Worm (Caenorhabditis elegans) whole organism, L1 larva: ENCODE results near the gene B0034.2.

Source experiments
- C16A3.4 ChIP-seq: fragments of 150-350 bp; optimal IDR thresholded peaks from 2 replicates; lab custom pipeline; 2014; ENCODE audit warnings: missing biosample characterization, missing genetic modification characterization
- C34B4.2 ChIP-seq: sonication (generic microtip); optimal IDR thresholded peaks from 2 replicates; lab custom pipeline; 2017; ENCODE audit warnings: mild to moderate bottlenecking, missing genetic modification characterization, missing compliant biosample characterization
- F16B12.6 ChIP-seq: fragments of 150-350 bp; optimal IDR thresholded peaks from 2 replicates; lab custom pipeline; 2014; ENCODE audit warnings: missing biosample characterization, missing genetic modification characterization
- alr-1 ChIP-seq: fragments of 200-800 bp; sonication (Bioruptor generic); optimal IDR thresholded peaks from 2 replicates; lab custom pipeline; 2018; ENCODE audit warnings: borderline replicate concordance, mild to moderate bottlenecking, missing genetic modification characterization, missing compliant biosample characterization
- blmp-1 ChIP-seq: fragments of 150-350 bp; optimal IDR thresholded peaks from 2 replicates; lab custom pipeline; 2014; ENCODE audit warnings: missing biosample characterization, missing genetic modification characterization
- ceh-82 ChIP-seq, 3 experiments: fragments of 150-350 bp in 1 of 3; sonication (generic microtip) in 2 of 3; optimal IDR thresholded peaks; 2 replicates each; lab custom pipeline; 2014 to 2017; ENCODE audit warnings: missing biosample characterization in 3 of 3, missing genetic modification characterization in 3 of 3
- dpl-1 ChIP-seq, 3 experiments: fragments of 150-350 bp in 2 of 3; sonication (generic microtip) in 1 of 3; optimal IDR thresholded peaks; 2 replicates each; lab custom pipeline; 2014 to 2017; ENCODE audit warnings: missing biosample characterization in 3 of 3, missing genetic modification characterization in 3 of 3, missing genetic modification reagents in 3 of 3
- efl-1 ChIP-seq, 4 experiments: fragments of 150-350 bp; optimal IDR thresholded peaks in 3 of 4; peaks in 1 of 4; 1 replicate in 1 of 4; 2 replicates in 3 of 4; lab custom pipeline; 2014; ENCODE audit warnings: missing biosample characterization in 2 of 4, missing genetic modification characterization in 2 of 4, missing genetic modification reagents in 2 of 4
- egl-13 ChIP-seq: sonication (generic microtip); optimal IDR thresholded peaks from 2 replicates; lab custom pipeline; 2016; ENCODE audit warnings: missing genotype, missing genetic modification reagents, missing genetic modification characterization, missing compliant biosample characterization
- ets-5 ChIP-seq: fragments of 200-800 bp; sonication (Bioruptor generic); IDR thresholded peaks from 2 replicates; pipeline ENCODE4 v1.3.6; 2022; ENCODE audit warnings: missing genetic modification characterization, missing compliant biosample characterization
- fkh-10 ChIP-seq: sonication (generic microtip); optimal IDR thresholded peaks from 2 replicates; lab custom pipeline; 2017; ENCODE audit warnings: missing biosample characterization, missing genetic modification reagents, missing genetic modification characterization
- fos-1 ChIP-seq: fragments of 150-350 bp; optimal IDR thresholded peaks from 2 replicates; lab custom pipeline; 2014; ENCODE audit warnings: missing biosample characterization, missing genetic modification characterization
- grh-1 ChIP-seq: fragments of 200-800 bp; sonication (Bioruptor generic); IDR thresholded peaks from 2 replicates; pipeline ENCODE4 v1.3.6; 2022; ENCODE audit warnings: missing genetic modification reagents, missing genetic modification characterization, missing compliant biosample characterization
- irx-1 ChIP-seq: sonication (generic microtip); optimal IDR thresholded peaks from 2 replicates; lab custom pipeline; 2016; ENCODE audit warnings: missing genetic modification characterization, missing compliant biosample characterization
- isw-1 ChIP-seq: fragments of 200-800 bp; sonication (Bioruptor generic); IDR thresholded peaks from 2 replicates; pipeline ENCODE4 v1.3.6; 2022; ENCODE audit warnings: missing genetic modification characterization, missing compliant biosample characterization
- lin-13 ChIP-seq: fragments of 150-350 bp; optimal IDR thresholded peaks from 2 replicates; lab custom pipeline; 2014; ENCODE audit warnings: missing biosample characterization, missing genetic modification reagents, missing genetic modification characterization
- lin-14 ChIP-seq: fragments of 200-800 bp; sonication (Bioruptor generic); optimal IDR thresholded peaks from 2 replicates; lab custom pipeline; 2018; ENCODE audit warnings: mild to moderate bottlenecking, missing genetic modification characterization, moderate library complexity, missing compliant biosample characterization
- lin-35 ChIP-seq, 2 experiments: fragments of 150-350 bp; optimal IDR thresholded peaks; 2 replicates each; lab custom pipeline; 2014; ENCODE audit warnings: missing biosample characterization in 2 of 2, missing genetic modification characterization in 2 of 2, missing genetic modification reagents in 2 of 2
- lin-39 ChIP-seq: fragments of 150-350 bp; optimal IDR thresholded peaks from 2 replicates; lab custom pipeline; 2014; ENCODE audit warnings: missing biosample characterization, missing genetic modification reagents, missing genetic modification characterization
- lir-3 ChIP-seq: sonication (generic microtip); optimal IDR thresholded peaks from 2 replicates; lab custom pipeline; 2016; ENCODE audit warnings: mild to moderate bottlenecking, missing genetic modification characterization, moderate library complexity, missing compliant biosample characterization; ENCODE audit not compliant: poor library complexity
- lsy-2 ChIP-seq, 2 experiments: fragments of 150-350 bp; optimal IDR thresholded peaks; 2 replicates each; lab custom pipeline; 2014; ENCODE audit warnings: missing biosample characterization in 2 of 2, missing genetic modification characterization in 2 of 2
- mdl-1 ChIP-seq, 2 experiments: fragments of 150-350 bp; optimal IDR thresholded peaks; 2 replicates each; lab custom pipeline; 2014 to 2017; ENCODE audit warnings: missing biosample characterization in 2 of 2, missing genetic modification characterization in 2 of 2, inconsistent platforms in 1 of 2
- mef-2 ChIP-seq: fragments of 150-350 bp; optimal IDR thresholded peaks from 2 replicates; lab custom pipeline; 2014; ENCODE audit warnings: missing biosample characterization, missing genetic modification characterization
- mep-1 ChIP-seq: fragments of 150-350 bp; optimal IDR thresholded peaks from 2 replicates; lab custom pipeline; 2014; ENCODE audit warnings: missing biosample characterization, missing genetic modification characterization
- nhr-20 ChIP-seq: sonication (generic microtip); optimal IDR thresholded peaks from 2 replicates; lab custom pipeline; 2016; ENCODE audit warnings: mild to moderate bottlenecking, missing genetic modification characterization, missing compliant biosample characterization
- nhr-237 ChIP-seq: fragments of 150-350 bp; optimal IDR thresholded peaks from 2 replicates; lab custom pipeline; 2014; ENCODE audit warnings: missing biosample characterization, missing genetic modification characterization
- nhr-47 ChIP-seq: sonication (generic microtip); optimal IDR thresholded peaks from 2 replicates; lab custom pipeline; 2016; ENCODE audit warnings: mild to moderate bottlenecking, missing genetic modification characterization, moderate library complexity, missing compliant biosample characterization
- nhr-71 ChIP-seq: sonication (generic microtip); optimal IDR thresholded peaks from 2 replicates; lab custom pipeline; 2016; ENCODE audit warnings: mild to moderate bottlenecking, missing genetic modification characterization, moderate library complexity, missing compliant biosample characterization
- nhr-76 ChIP-seq: sonication (generic microtip); optimal IDR thresholded peaks from 2 replicates; lab custom pipeline; 2017; ENCODE audit warnings: missing biosample characterization, missing genetic modification characterization
- nhr-77 ChIP-seq: fragments of 150-350 bp; optimal IDR thresholded peaks from 2 replicates; lab custom pipeline; 2014; ENCODE audit warnings: missing biosample characterization, missing genetic modification characterization
- nhr-85 ChIP-seq: sonication (generic microtip); peaks from one replicate; lab custom pipeline; 2016; ENCODE audit warnings: missing genetic modification characterization, inconsistent platforms, missing compliant biosample characterization
- rnt-1 ChIP-seq: sonication (generic microtip); optimal IDR thresholded peaks from 2 replicates; lab custom pipeline; 2016; ENCODE audit warnings: mild to moderate bottlenecking, missing genetic modification characterization, moderate library complexity, missing compliant biosample characterization
- skn-1 ChIP-seq: fragments of 150-350 bp; optimal IDR thresholded peaks from 2 replicates; lab custom pipeline; 2014; ENCODE audit warnings: missing biosample characterization, missing genetic modification characterization
- snu-23 ChIP-seq: sonication (generic microtip); optimal IDR thresholded peaks from 2 replicates; lab custom pipeline; 2016; ENCODE audit warnings: missing genetic modification characterization, missing compliant biosample characterization
- sptf-1 ChIP-seq: fragments of 150-350 bp; optimal IDR thresholded peaks from 2 replicates; lab custom pipeline; 2014; ENCODE audit warnings: missing biosample characterization, missing genetic modification characterization
- swsn-7 ChIP-seq: sonication (generic microtip); optimal IDR thresholded peaks from 2 replicates; lab custom pipeline; 2016; ENCODE audit warnings: missing genetic modification characterization, missing compliant biosample characterization
- tbx-2 ChIP-seq: sonication (generic microtip); optimal IDR thresholded peaks from 2 replicates; lab custom pipeline; 2016; ENCODE audit warnings: missing genetic modification characterization, missing compliant biosample characterization
- tlp-1 ChIP-seq: fragments of 150-350 bp; optimal IDR thresholded peaks from 2 replicates; lab custom pipeline; 2014; ENCODE audit warnings: missing biosample characterization, missing genetic modification characterization
- unc-98 ChIP-seq: fragments of 200-800 bp; sonication (Bioruptor generic); IDR thresholded peaks from 2 replicates; pipeline ENCODE4 v1.3.6; 2022; ENCODE audit warnings: missing genetic modification characterization, missing compliant biosample characterization
- xbp-1 ChIP-seq: sonication (generic microtip); optimal IDR thresholded peaks from 2 replicates; lab custom pipeline; 2016; ENCODE audit warnings: missing genetic modification characterization, missing compliant biosample characterization
- zag-1 ChIP-seq: fragments of 150-350 bp; optimal IDR thresholded peaks from 2 replicates; lab custom pipeline; 2014; ENCODE audit warnings: missing biosample characterization, missing genetic modification characterization

B0034.2 gene

DNA sequence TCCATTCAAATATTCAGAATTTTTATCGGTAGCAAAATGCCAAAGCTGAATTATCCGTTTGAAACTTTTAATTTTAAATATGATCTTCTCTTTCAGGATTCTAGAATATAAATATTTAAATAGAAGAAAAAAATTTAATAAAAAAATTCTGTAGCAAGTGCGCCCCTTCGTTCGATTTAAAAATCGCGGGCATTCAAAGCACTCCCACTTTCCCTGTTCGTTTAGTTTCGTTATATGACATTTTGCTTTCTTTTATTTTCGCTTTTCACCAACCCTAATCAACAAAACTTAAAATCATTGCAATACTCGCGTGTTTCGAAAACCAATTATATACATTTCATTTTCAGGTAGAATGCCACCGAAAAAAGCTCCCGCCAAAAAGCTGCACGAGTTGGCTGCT is 22.5 kb downstream of the B0034.2 start, which contains the start of gene vrk-1:
TSS of gene vrk-1 (plus strand) at position 348 of the 400 bp plus-strand sequence.
- TF ChIP-seq blmp-1 (tag; lab: Kevin White, UChicago) (peak; percentile 86), dpl-1 (GFP tag; optimal IDR thresholded peaks at IDR 0.05; lab: Kevin White, UChicago) (peak in 1 of 3 experiments; percentile 49), fkh-10 (GFP tag; lab: Kevin White, UChicago) (no peak), grh-1 (GFP tag; lab: Robert Waterston, UW) (no peak), lin-13 (no peak), efl-1 (optimal IDR thresholded peaks at IDR 0.05; lab: Kevin White, UChicago) (peak in 1 of 2 experiments; percentile 9), efl-1 (GFP tag; optimal IDR thresholded peaks at IDR 0.05 in 1 of 2; lab: Kevin White, UChicago) (peak; percentile 17 to 91), ets-5 (GFP tag; lab: Robert Waterston, UW) (no peak), lin-35 (GFP tag; optimal IDR thresholded peaks at IDR 0.05; lab: Kevin White, UChicago) (peak in 1 of 2 experiments; percentile 28)

DNA sequence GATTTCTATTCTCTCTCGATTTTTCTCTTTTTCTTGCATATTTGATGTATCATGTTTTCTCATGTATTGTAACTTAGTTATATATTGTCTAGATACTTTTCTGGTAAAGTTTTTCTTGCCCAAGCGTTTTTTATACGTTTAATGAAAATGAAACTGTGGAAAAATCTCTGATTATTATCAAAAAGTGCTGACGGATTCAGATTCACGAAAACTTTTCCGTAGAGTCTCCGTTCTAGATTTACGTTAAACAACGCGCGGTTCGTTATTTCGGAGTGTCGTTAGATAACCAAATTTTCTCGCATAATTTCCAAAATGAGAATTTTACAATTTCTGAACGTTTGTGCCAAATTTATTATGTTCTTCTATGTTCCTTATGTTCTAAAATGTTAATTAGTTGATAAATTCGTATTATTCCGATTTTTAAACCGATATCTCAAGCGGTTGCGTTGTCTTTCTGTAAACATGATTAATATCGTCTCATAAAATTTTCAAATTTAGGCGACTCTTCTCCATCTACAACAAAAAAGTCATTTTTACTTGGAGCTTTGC is 25.9 kb downstream of the B0034.2 start, which contains the start of gene ptp-2:
TSS of gene ptp-2 (plus strand) at position 499 of the 549 bp plus-strand sequence.
- TF ChIP-seq snu-23: peak; percentile 64
- peak; percentile 72 for TF ChIP-seq nhr-85
- TF ChIP-seq nhr-71: peak; percentile 65
- TF ChIP-seq nhr-20 (tag; lab: Kevin White, UChicago): peak; percentile 61
- peak; percentile 57 for TF ChIP-seq lin-14 (GFP tag; lab: Kevin White, UChicago)
- TF ChIP-seq mef-2 (tag; lab: Kevin White, UChicago): no peak
- peak; percentile 16 to 62 (median 41) for TF ChIP-seq dpl-1 (GFP tag; optimal IDR thresholded peaks at IDR 0.05; lab: Kevin White, UChicago)
- TF ChIP-seq egl-13 (tag; lab: Kevin White, UChicago): peak; percentile 12
- peak; percentile 47 to 58 for TF ChIP-seq efl-1 (optimal IDR thresholded peaks at IDR 0.05; lab: Kevin White, UChicago)
- TF ChIP-seq efl-1 (GFP tag; optimal IDR thresholded peaks at IDR 0.05 in 1 of 2; lab: Kevin White, UChicago): peak; percentile 48 to 92
- no peak for TF ChIP-seq unc-98 (GFP tag; lab: Robert Waterston, UW)
- TF ChIP-seq nhr-237 (tag; lab: Kevin White, UChicago): no peak
- TF ChIP-seq ceh-82 (tag; optimal IDR thresholded peaks at IDR 0.05; lab: Kevin White, UChicago): peak in 1 of 3 experiments; percentile 24
- TF ChIP-seq C16A3.4 (tag; lab: Kevin White, UChicago): peak; percentile 30
- TF ChIP-seq mep-1 (tag; lab: Kevin White, UChicago): peak; percentile 22
- TF ChIP-seq lir-3 (tag; lab: Kevin White, UChicago): peak; percentile 38
- TF ChIP-seq F16B12.6 (tag; lab: Kevin White, UChicago): no peak
- peak; percentile 34 for TF ChIP-seq irx-1
- TF ChIP-seq isw-1 (GFP tag; lab: Robert Waterston, UW): no peak
- TF ChIP-seq lsy-2 (tag; optimal IDR thresholded peaks at IDR 0.05; lab: Kevin White, UChicago): peak; percentile 49 to 72
- TF ChIP-seq fkh-10 (GFP tag; lab: Kevin White, UChicago): no peak
- TF ChIP-seq rnt-1 (tag; lab: Kevin White, UChicago): peak; percentile 44
- no peak for TF ChIP-seq nhr-77 (tag; lab: Kevin White, UChicago)
- TF ChIP-seq fos-1: no peak
- TF ChIP-seq xbp-1 (tag; lab: Kevin White, UChicago): peak; percentile 22
- peak; percentile 31 for TF ChIP-seq skn-1 (tag; lab: Kevin White, UChicago)
- peak; percentile 36 for TF ChIP-seq swsn-7
- TF ChIP-seq tbx-2 (tag; lab: Kevin White, UChicago): peak; percentile 10
- TF ChIP-seq nhr-76 (tag; lab: Kevin White, UChicago): no peak
- TF ChIP-seq nhr-47 (tag; lab: Kevin White, UChicago): peak; percentile 56
- peak; percentile 41 for TF ChIP-seq blmp-1 (tag; lab: Kevin White, UChicago)
- TF ChIP-seq lin-35 (GFP tag; optimal IDR thresholded peaks at IDR 0.05; lab: Kevin White, UChicago): peak; percentile 27 to 57
- TF ChIP-seq, all 84 proteins: peak for 22

DNA sequence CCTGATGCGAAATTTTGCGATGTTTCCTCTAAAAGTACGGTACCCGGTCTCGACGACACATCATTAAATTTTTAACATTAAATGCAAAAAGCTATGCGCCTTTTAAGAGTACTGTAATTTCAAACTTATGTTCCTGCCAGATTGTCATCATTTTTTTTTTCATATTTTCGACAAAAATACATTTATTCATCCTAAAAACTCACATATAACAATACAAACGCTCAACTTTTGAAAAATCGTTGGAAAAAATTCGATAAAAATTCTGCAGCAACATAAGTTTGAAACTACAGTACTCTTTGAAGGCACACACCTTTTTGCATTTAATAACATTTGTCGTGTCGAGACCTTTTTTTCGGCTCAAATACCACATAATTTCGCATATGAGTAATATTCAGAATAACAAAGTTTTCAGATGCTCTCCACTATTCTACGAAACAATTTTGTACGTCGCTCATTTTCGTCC is 27.1 kb downstream of the B0034.2 start, which contains the start of gene frh-1:
TSS of gene frh-1 (plus strand) at position 413 of the 463 bp plus-strand sequence.
- TF ChIP-seq sptf-1 (tag; lab: Kevin White, UChicago) (no peak), tlp-1 (tag; lab: Kevin White, UChicago) (no peak), lin-14 (GFP tag; lab: Kevin White, UChicago) (no peak), lin-39 (tag; lab: Kevin White, UChicago) (no peak), C34B4.2 (no peak), alr-1 (no peak), zag-1 (tag; lab: Kevin White, UChicago) (no peak), egl-13 (tag; lab: Kevin White, UChicago) (no peak), mdl-1 (tag; optimal IDR thresholded peaks at IDR 0.05; lab: Kevin White, UChicago) (no peak)
